Fruit fly (Drosophila melanogaster): ENCODE measurements around the gene CG10333.

Gene CG10333

DNA sequence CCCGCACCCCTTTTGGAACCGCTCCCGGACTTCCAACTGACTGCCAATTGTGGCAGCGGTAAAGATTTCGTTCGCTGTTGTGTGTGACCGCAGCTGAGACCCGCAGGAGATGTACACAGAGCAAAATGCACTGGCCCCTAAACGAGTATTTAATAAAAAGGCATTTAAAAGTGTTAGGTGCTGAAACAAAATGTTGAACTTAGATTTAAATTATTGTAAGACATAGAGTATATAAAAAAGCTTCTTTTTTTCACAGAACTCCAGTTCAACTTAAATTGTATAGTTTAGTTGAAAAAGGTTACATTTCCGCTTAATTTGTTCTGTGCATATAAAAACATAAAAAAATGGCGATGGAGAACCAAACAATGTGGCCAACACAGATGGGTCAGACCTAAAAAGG is 21.5 kb downstream of the CG10333 start (continued):
- TF ChIP-seq achi (GFP tag; optimal IDR thresholded peaks at IDR 0.05): peak; percentile 59
- no peak for TF ChIP-seq fkh (GFP tag; optimal IDR thresholded peaks at IDR 0.05)
- peak; percentile 10 for TF ChIP-seq dsx (GFP tag; optimal IDR thresholded peaks at IDR 0.05; ENCODE audit: poor library complexity, severe bottlenecking)
- TF ChIP-seq Sox14 (GFP tag; optimal IDR thresholded peaks at IDR 0.05): peak; percentile 64
- no peak for TF ChIP-seq Eip93F (GFP tag; optimal IDR thresholded peaks at IDR 0.05)
- TF ChIP-seq Blimp-1 (GFP tag; optimal IDR thresholded peaks at IDR 0.05): no peak
- peak; percentile 22 for TF ChIP-seq CG8632 (GFP tag; optimal IDR thresholded peaks at IDR 0.05)
- peak; percentile 58 for TF ChIP-seq CG10631 (GFP tag; optimal IDR thresholded peaks at IDR 0.05)
- no peak for TF ChIP-seq fd85E (GFP tag; optimal IDR thresholded peaks at IDR 0.05)
- peak; percentile 37 for TF ChIP-seq CG11762 (GFP tag; optimal IDR thresholded peaks at IDR 0.05; ENCODE audit: insufficient read depth)
- peak; percentile 36 for TF ChIP-seq CG4318 (GFP tag; optimal IDR thresholded peaks at IDR 0.05)

- no peak for TF ChIP-seq CG10669 (GFP tag; optimal IDR thresholded peaks at IDR 0.05)
- TF ChIP-seq ss (GFP tag; optimal IDR thresholded peaks at IDR 0.05): no peak
- TF ChIP-seq achi (GFP tag; optimal IDR thresholded peaks at IDR 0.05): no peak
- TF ChIP-seq CG11902 (GFP tag; optimal IDR thresholded peaks at IDR 0.05): no peak
- TF ChIP-seq Met (GFP tag; optimal IDR thresholded peaks at IDR 0.05): no peak
- no peak for TF ChIP-seq CG10631 (GFP tag; optimal IDR thresholded peaks at IDR 0.05)
- no peak for TF ChIP-seq Sox102F (GFP tag; optimal IDR thresholded peaks at IDR 0.05)
- TF ChIP-seq svp (GFP tag): peak; percentile 84
- TF ChIP-seq Blimp-1 (GFP tag; optimal IDR thresholded peaks at IDR 0.05): no peak
- no peak for TF ChIP-seq CG6276 (GFP tag; optimal IDR thresholded peaks at IDR 0.05)
- no peak for TF ChIP-seq Ets96B (tag; optimal IDR thresholded peaks at IDR 0.05)
- TF ChIP-seq Eip78C (GFP tag): peak; percentile 38
- TF ChIP-seq Eip93F (GFP tag; optimal IDR thresholded peaks at IDR 0.05): no peak
- TF ChIP-seq CG8632 (GFP tag; optimal IDR thresholded peaks at IDR 0.05): no peak
- TF ChIP-seq CG32006 (GFP tag; optimal IDR thresholded peaks at IDR 0.05): no peak
These were observed 22.5 kb downstream of the CG10333 start for dm6 chr2L:18629144-18629543.

- TF ChIP-seq svp (GFP tag) (peak; percentile 85), Eip93F (GFP tag; optimal IDR thresholded peaks at IDR 0.05) (peak; percentile 49), fkh (GFP tag; optimal IDR thresholded peaks at IDR 0.05) (no peak), vri (GFP tag; optimal IDR thresholded peaks at IDR 0.05) (peak; percentile 73), CG32006 (GFP tag; optimal IDR thresholded peaks at IDR 0.05) (no peak), Sox15 (GFP tag; optimal IDR thresholded peaks at IDR 0.05) (no peak)
These were observed 24.1 kb downstream of the CG10333 start for dm6 chr2L:18630611-18631221.

dm6 chr2L:18632389-18632788 is 25.8 kb downstream of the CG10333 start:
- TF ChIP-seq Gug (GFP tag; IDR thresholded peaks at IDR 0.05): no peak
- TF ChIP-seq CG3032 (tag; optimal IDR thresholded peaks at IDR 0.05): no peak
- TF ChIP-seq Eip78C (GFP tag): no peak
- no peak for TF ChIP-seq CG8319 (GFP tag; optimal IDR thresholded peaks at IDR 0.05)
- TF ChIP-seq dsx (GFP tag; optimal IDR thresholded peaks at IDR 0.05; ENCODE audit: poor library complexity, severe bottlenecking): no peak
- no peak for TF ChIP-seq cyc (GFP tag; optimal IDR thresholded peaks at IDR 0.05)
- no peak for TF ChIP-seq CG7368 (GFP tag; optimal IDR thresholded peaks at IDR 0.05)
- TF ChIP-seq fd85E (GFP tag; optimal IDR thresholded peaks at IDR 0.05): no peak
- TF ChIP-seq ss (GFP tag; optimal IDR thresholded peaks at IDR 0.05): no peak
- TF ChIP-seq CG4318 (GFP tag; optimal IDR thresholded peaks at IDR 0.05): no peak
- TF ChIP-seq CG11762 (GFP tag; optimal IDR thresholded peaks at IDR 0.05; ENCODE audit: insufficient read depth): no peak
- TF ChIP-seq Sox15 (GFP tag; optimal IDR thresholded peaks at IDR 0.05): no peak
- TF ChIP-seq CG6854 (GFP tag; optimal IDR thresholded peaks at IDR 0.05): no peak

dm6 chr2L:18638945-18639344 is 32.3 kb downstream of the CG10333 start:
- TF ChIP-seq dac (GFP tag; optimal IDR thresholded peaks at IDR 0.05) (no peak), Eip78C (GFP tag) (peak; percentile 65), eg (GFP tag; IDR thresholded peaks at IDR 0.05) (peak; percentile 40; the same call in 1 of the 3 replicates), CG32006 (GFP tag; optimal IDR thresholded peaks at IDR 0.05) (peak; percentile 50), CG8119 (GFP tag; IDR thresholded peaks at IDR 0.05) (0 out of 3 replicates have a peak, but pooled peaks have one; percentile 27), CG15336 (GFP tag; IDR thresholded peaks at IDR 0.05) (0 out of 2 replicates have a peak, but pooled peaks have one; percentile 32), CG6163 (GFP tag; IDR thresholded peaks at IDR 0.05) (peak; percentile 16; the same call in 1 of the 3 replicates), CG8632 (GFP tag; optimal IDR thresholded peaks at IDR 0.05) (no peak), Hr4 (GFP tag; optimal IDR thresholded peaks at IDR 0.05) (peak; percentile 31)
